Fruit fly (Drosophila melanogaster): Measurements from ENCODE around the gene CG33658.

Gene CG33658

DNA sequence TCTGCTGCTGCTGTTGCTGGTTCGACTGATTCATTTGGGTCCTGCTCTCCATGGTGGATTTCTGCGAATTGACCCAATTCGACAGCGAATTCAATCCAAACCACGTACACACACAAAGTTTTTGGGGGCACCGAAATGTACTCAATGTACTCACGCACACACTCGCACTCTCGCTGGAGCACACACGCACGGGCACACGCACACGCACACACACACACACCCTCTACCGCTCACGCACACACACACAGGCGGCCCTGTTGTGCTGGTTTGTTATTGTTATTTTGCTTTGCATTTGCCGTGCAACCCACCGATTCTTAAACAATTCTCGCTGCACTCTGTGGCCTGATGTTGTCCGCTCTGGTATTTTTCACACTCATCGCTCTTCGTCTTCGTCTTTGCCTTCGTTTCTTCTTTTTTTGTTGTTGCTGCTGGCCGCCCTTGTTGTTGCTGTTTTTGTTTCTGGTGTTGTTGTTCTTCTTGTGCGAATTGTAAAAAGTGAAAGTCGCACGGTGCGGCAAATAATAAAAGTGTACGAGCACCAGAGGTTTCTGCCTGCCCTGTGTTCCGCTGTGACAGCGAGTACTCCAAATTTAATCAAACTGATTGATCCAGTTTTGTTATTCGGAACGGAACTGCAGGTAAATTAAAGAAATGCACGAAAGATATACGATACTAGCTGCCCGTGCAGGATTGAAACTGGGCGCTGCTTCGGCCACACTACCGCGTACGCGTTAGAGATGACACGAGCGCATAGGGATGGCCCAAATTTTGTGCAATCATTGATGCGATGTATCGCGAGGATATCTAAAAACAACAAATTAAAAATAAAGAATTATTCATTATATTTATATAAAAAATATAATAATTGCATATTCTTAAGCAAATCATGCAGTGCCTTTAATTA, 35.2 kb upstream of the CG33658 start, which contains the start of gene CG3744 (continued):
- TF ChIP-seq Ets65A (GFP tag) (peak; percentile 99), dati (GFP tag; IDR thresholded peaks at IDR 0.05) (peak; percentile 71; the same call in 1 of the 2 replicates), CG7745 (tag; optimal IDR thresholded peaks at IDR 0.05) (no peak), pho (GFP tag; optimal IDR thresholded peaks at IDR 0.05) (peak; percentile 58), Med (GFP tag) (peak; percentile 95), H15 (GFP tag; IDR thresholded peaks at IDR 0.05) (peak; percentile 93), D19B (GFP tag; optimal IDR thresholded peaks at IDR 0.05) (peak; percentile 74), en (GFP tag; optimal IDR thresholded peaks at IDR 0.05) (no peak), chn (GFP tag; optimal IDR thresholded peaks at IDR 0.05) (peak; percentile 73), CG15696 (tag; optimal IDR thresholded peaks at IDR 0.05) (peak; percentile 91), sima (GFP tag; optimal IDR thresholded peaks at IDR 0.05) (no peak), CG14965 (GFP tag; optimal IDR thresholded peaks at IDR 0.05; ENCODE audit: borderline replicate concordance) (no peak), Bgb (GFP tag; IDR thresholded peaks at IDR 0.05; ENCODE audit: partially characterized antibody) (peak; percentile 95), NfI (GFP tag; optimal IDR thresholded peaks at IDR 0.05) (peak; percentile 95), Taf1 (GFP tag; IDR thresholded peaks at IDR 0.05) (peak; percentile 87), ATbp (GFP tag; optimal IDR thresholded peaks at IDR 0.05) (no peak), mirr (GFP tag; optimal IDR thresholded peaks at IDR 0.05) (peak; percentile 74), hth (optimal IDR thresholded peaks at IDR 0.05) (no peak), Drgx (GFP tag; IDR thresholded peaks at IDR 0.05) (peak; percentile 89), CG8478 (optimal IDR thresholded peaks at IDR 0.05) (peak; percentile 92), Dfd (GFP tag; optimal IDR thresholded peaks at IDR 0.05) (peak in 1 of 2 experiments; percentile 71), mld (GFP tag; IDR thresholded peaks at IDR 0.05; ENCODE audit: partially characterized antibody) (peak; percentile 84), ro (GFP tag; IDR thresholded peaks at IDR 0.05) (peak; percentile 90), cas (GFP tag; IDR thresholded peaks at IDR 0.05) (peak; percentile 91), nmo (GFP tag; optimal IDR thresholded peaks at IDR 0.05) (peak; percentile 90), jigr1 (GFP tag; IDR thresholded peaks at IDR 0.05) (peak; percentile 81; the same call in 2 of the 3 replicates), sug (tag; optimal IDR thresholded peaks at IDR 0.05) (peak; percentile 93), repo (GFP tag; optimal IDR thresholded peaks at IDR 0.05) (peak; percentile 54), otp (GFP tag; IDR thresholded peaks at IDR 0.05) (peak; percentile 93), CG4707 (GFP tag; optimal IDR thresholded peaks at IDR 0.05) (peak; percentile 11), HmgZ (tag; optimal IDR thresholded peaks at IDR 0.05) (peak; percentile 73), CG9437 (GFP tag; optimal IDR thresholded peaks at IDR 0.05) (peak; percentile 54), dysf (GFP tag; IDR thresholded peaks at IDR 0.05) (peak; percentile 94), CG4360 (GFP tag; IDR thresholded peaks at IDR 0.05) (peak; percentile 93), Jarid2 (GFP tag; optimal IDR thresholded peaks at IDR 0.05) (peak; percentile 55), tll (GFP tag; optimal IDR thresholded peaks at IDR 0.05) (no peak), fru (optimal IDR thresholded peaks at IDR 0.05) (no peak), sr (GFP tag; IDR thresholded peaks at IDR 0.05) (peak; percentile 68), CG6791 (GFP tag; IDR thresholded peaks at IDR 0.05; ENCODE audit: partially characterized antibody) (peak; percentile 93), dm (GFP tag; optimal IDR thresholded peaks at IDR 0.05) (no peak), CG31365 (tag; optimal IDR thresholded peaks at IDR 0.05) (no peak), CG7839 (tag; optimal IDR thresholded peaks at IDR 0.05) (peak; percentile 92), CG1024 (GFP tag; IDR thresholded peaks at IDR 0.05) (peak; percentile 85), CG13424 (tag; optimal IDR thresholded peaks at IDR 0.05) (peak; percentile 94), CG32772 (GFP tag; IDR thresholded peaks at IDR 0.05) (peak; percentile 93), HHEX (GFP tag; optimal IDR thresholded peaks at IDR 0.05) (peak; percentile 88), sna (GFP tag; IDR thresholded peaks at IDR 0.05; ENCODE audit: partially characterized antibody) (peak; percentile 93), CG10209 (GFP tag; optimal IDR thresholded peaks at IDR 0.05) (peak; percentile 91), wor (GFP tag; IDR thresholded peaks at IDR 0.05) (peak; percentile 82)
